Worm (Caenorhabditis elegans): Measurements from ENCODE around the gene T23F4.2.
A peak's percentile ranks its signal among the peaks of the same experiment; 100 is the strongest.

The T23F4.2 gene

DNA sequence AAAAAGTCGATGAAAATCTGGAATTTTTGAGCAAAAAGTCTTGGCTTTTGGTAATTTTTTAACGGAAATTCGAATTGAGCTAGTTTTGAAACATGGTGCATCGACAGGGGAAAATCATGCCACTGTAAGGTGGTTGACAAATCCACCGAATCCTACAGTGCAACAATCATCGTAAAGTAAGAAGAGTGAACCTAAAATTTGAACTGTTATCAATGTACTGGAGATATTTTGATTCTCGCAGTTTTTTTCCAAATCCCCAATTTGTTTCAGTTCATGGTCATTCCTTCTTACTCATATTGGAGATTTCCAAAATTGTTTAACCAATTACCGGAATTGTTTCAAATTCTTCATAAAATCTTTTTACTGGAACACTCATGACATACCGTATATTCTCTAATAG lies 10.6 kb upstream of the T23F4.2 start (continued):
- no peak for TF ChIP-seq F22D6.2 (tag; optimal IDR thresholded peaks at IDR 0.05)
- no peak for TF ChIP-seq ztf-3 (GFP tag; optimal IDR thresholded peaks at IDR 0.05)
- TF ChIP-seq F10E7.11 (tag; optimal IDR thresholded peaks at IDR 0.05): no peak
- no peak for TF ChIP-seq F52B5.7 (tag; optimal IDR thresholded peaks at IDR 0.05)
- TF ChIP-seq egrh-3 (GFP tag; IDR thresholded peaks at IDR 0.05): no peak
- TF ChIP-seq F33H1.4 (GFP tag; IDR thresholded peaks at IDR 0.05): no peak
- TF ChIP-seq nfya-2 (GFP tag; IDR thresholded peaks at IDR 0.05): no peak
- no peak for TF ChIP-seq mxl-1 (tag; optimal IDR thresholded peaks at IDR 0.05)
- no peak for TF ChIP-seq tlf-1 (GFP tag; optimal IDR thresholded peaks at IDR 0.05)
- no peak for TF ChIP-seq B0261.1 (tag; optimal IDR thresholded peaks at IDR 0.05)
- TF ChIP-seq fkh-3 (tag; optimal IDR thresholded peaks at IDR 0.05): no peak
- TF ChIP-seq K12H6.12 (tag; optimal IDR thresholded peaks at IDR 0.05): no peak
- peak; percentile 42 for TF ChIP-seq lin-54 (GFP tag; optimal IDR thresholded peaks at IDR 0.05)
- TF ChIP-seq egl-18 (GFP tag; IDR thresholded peaks at IDR 0.05): no peak
- 0 out of 2 replicates have a peak, but pooled peaks have one; percentile 12 for TF ChIP-seq cebp-2 (GFP tag; IDR thresholded peaks at IDR 0.05)
- no peak for TF ChIP-seq mel-28 (tag; optimal IDR thresholded peaks at IDR 0.05; ENCODE audit: borderline replicate concordance)
- no peak for TF ChIP-seq madf-3 (GFP tag; IDR thresholded peaks at IDR 0.05)
- no peak for TF ChIP-seq nfya-1 (tag; optimal IDR thresholded peaks at IDR 0.05; ENCODE audit: borderline replicate concordance, insufficient read depth)
- no peak for TF ChIP-seq Y95B8A.8 (GFP tag; IDR thresholded peaks at IDR 0.05)
- no peak for TF ChIP-seq K11D2.4 (GFP tag; IDR thresholded peaks at IDR 0.05)
- 0 out of 2 replicates have a peak, but pooled peaks have one; percentile 34 for TF ChIP-seq pbrm-1 (GFP tag; IDR thresholded peaks at IDR 0.05)
- TF ChIP-seq let-607 (tag; optimal IDR thresholded peaks at IDR 0.05): no peak
- peak; percentile 42; the same call in 1 of the 2 replicates for TF ChIP-seq ekl-4 (GFP tag; IDR thresholded peaks at IDR 0.05)
- peak; percentile 45; the same call in 1 of the 2 replicates for TF ChIP-seq B0336.3 (GFP tag; IDR thresholded peaks at IDR 0.05)
- TF ChIP-seq rec-8 (tag; optimal IDR thresholded peaks at IDR 0.05): no peak
- no peak for TF ChIP-seq snpc-1.1 (tag; optimal IDR thresholded peaks at IDR 0.05; ENCODE audit: insufficient read depth)
- TF ChIP-seq madf-8 (GFP tag; conservative IDR thresholded peaks at IDR 0.05): no peak; the same call in 1 of the 2 replicates
- TF ChIP-seq T26A5.8 (tag; optimal IDR thresholded peaks at IDR 0.05): no peak

DNA sequence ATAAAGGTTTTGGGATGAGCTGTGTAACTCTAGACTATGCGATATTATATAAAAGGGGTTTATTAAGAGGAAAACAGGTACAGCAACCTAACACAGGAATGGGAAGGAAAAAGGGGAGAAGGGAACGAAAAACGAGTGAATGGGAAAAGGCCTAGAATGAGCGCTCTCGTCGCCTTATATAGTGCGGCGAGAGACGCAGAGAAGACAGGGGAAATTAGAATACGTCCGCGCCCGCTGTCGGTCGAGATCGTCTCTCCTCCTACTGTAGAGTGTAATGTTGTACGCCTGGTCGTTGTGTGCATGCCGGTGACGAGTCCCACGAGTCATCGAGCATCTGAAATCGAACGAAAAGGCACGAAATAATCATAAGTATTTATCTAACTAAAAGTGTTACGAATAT lies 10.1 kb upstream of the T23F4.2 start:
- TF ChIP-seq let-607 (tag; optimal IDR thresholded peaks at IDR 0.05): no peak
- TF ChIP-seq egl-18 (GFP tag; IDR thresholded peaks at IDR 0.05): no peak
- TF ChIP-seq dox-1 (GFP tag; IDR thresholded peaks at IDR 0.05): peak; percentile 41; the same call in 1 of the 2 replicates
- peak; percentile 96 for TF ChIP-seq madf-6 (GFP tag; IDR thresholded peaks at IDR 0.05)
- peak; percentile 44 for TF ChIP-seq lsl-1 (GFP tag; optimal IDR thresholded peaks at IDR 0.05)
- peak; percentile 30; the same call in 1 of the 2 replicates for TF ChIP-seq hsf-1 (GFP tag; IDR thresholded peaks at IDR 0.05)
- peak; percentile 23 for TF ChIP-seq efl-1 (GFP tag; optimal IDR thresholded peaks at IDR 0.05)
- peak; percentile 89 for TF ChIP-seq madf-8 (GFP tag; conservative IDR thresholded peaks at IDR 0.05)
- peak; percentile 71 for TF ChIP-seq xnd-1 (tag; optimal IDR thresholded peaks at IDR 0.05)
- no peak for TF ChIP-seq nhr-90 (tag; optimal IDR thresholded peaks at IDR 0.05)
- peak; percentile 41 for TF ChIP-seq mcd-1 (GFP tag; IDR thresholded peaks at IDR 0.05)
- TF ChIP-seq madf-3 (GFP tag; IDR thresholded peaks at IDR 0.05): 0 out of 2 replicates have a peak, but pooled peaks have one; percentile 49

DNA sequence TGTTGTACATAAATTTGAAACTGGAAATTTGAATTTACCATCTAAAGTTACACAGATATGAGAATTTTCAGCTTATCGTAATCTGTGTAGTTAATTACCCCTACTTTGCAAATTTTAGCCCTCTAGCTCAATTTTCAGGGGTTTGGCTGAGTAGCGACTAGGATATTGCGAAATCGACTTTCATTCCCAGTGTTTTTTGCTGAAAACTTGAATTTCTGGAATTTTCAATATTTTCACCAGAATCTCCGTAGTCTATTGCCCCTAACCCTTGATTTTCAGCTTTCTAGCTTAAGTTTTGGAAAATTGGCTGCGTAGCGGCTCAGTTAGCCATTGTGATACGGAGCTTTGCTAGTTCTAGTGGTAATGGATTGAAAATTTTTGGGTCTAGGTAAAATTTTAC lies 6.2 kb upstream of the T23F4.2 start:
- TF ChIP-seq F57C9.4 (tag; optimal IDR thresholded peaks at IDR 0.05): no peak
- no peak for TF ChIP-seq Y67H2A.10 (GFP tag; conservative IDR thresholded peaks at IDR 0.05)
- no peak for TF ChIP-seq nhr-90 (tag; optimal IDR thresholded peaks at IDR 0.05)
- TF ChIP-seq cebp-1 (GFP tag; IDR thresholded peaks at IDR 0.05): no peak
- TF ChIP-seq cebp-1 (tag; optimal IDR thresholded peaks at IDR 0.05): peak; percentile 76
